Worm (Caenorhabditis elegans): Measurements from ENCODE around the gene egl-27.

The egl-27 gene

DNA sequence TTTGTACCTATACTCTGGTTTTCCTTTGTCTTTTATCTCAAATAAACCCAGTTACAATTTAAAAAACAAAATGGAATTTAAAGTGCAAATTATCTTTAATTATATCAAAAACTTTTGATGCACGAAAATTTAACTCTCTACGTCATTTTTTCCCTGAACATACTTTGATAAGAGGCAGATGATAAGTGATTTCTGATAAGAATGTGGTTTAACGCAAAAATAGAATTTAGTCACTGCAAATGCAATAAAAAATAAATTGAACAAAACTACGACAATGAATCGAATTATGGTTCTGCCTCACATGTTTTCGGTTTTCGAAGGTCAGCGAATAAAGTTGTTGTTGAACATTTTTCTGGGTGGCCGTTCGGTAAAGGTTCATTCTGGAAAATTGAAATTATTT is 13.0 kb upstream of the egl-27 start (continued):
- TF ChIP-seq lin-13 (GFP tag; optimal IDR thresholded peaks at IDR 0.05) (no peak), madf-9 (GFP tag; conservative IDR thresholded peaks at IDR 0.05) (no peak), tag-97 (GFP tag; IDR thresholded peaks at IDR 0.05) (no peak), nhr-25 (tag; optimal IDR thresholded peaks at IDR 0.05; ENCODE audit: borderline replicate concordance, insufficient read depth) (no peak), dve-1 (tag; optimal IDR thresholded peaks at IDR 0.05; ENCODE audit: insufficient read depth) (peak; percentile 32), lir-3 (tag; optimal IDR thresholded peaks at IDR 0.05) (no peak), mep-1 (tag; optimal IDR thresholded peaks at IDR 0.05) (no peak), duxl-1 (tag; optimal IDR thresholded peaks at IDR 0.05; ENCODE audit: poor library complexity) (no peak), sdz-12 (GFP tag; optimal IDR thresholded peaks at IDR 0.05) (no peak), ceh-44 (GFP tag; IDR thresholded peaks at IDR 0.05) (no peak), mdt-29 (GFP tag; IDR thresholded peaks at IDR 0.05) (no peak), zag-1 (tag; optimal IDR thresholded peaks at IDR 0.05) (no peak), R02D3.7 (tag; optimal IDR thresholded peaks at IDR 0.05) (no peak), nhr-76 (tag; optimal IDR thresholded peaks at IDR 0.05) (no peak), lin-1 (GFP tag; IDR thresholded peaks at IDR 0.05) (no peak), mxl-2 (GFP tag; conservative IDR thresholded peaks at IDR 0.05) (no peak), daf-8 (GFP tag; IDR thresholded peaks at IDR 0.05) (no peak), jun-1 (tag; optimal IDR thresholded peaks at IDR 0.05) (no peak), Y75B8A.6 (GFP tag; IDR thresholded peaks at IDR 0.05) (no peak), hlh-11 (tag; optimal IDR thresholded peaks at IDR 0.05) (peak; percentile 15), hlh-30 (tag; optimal IDR thresholded peaks at IDR 0.05; ENCODE audit: insufficient read depth) (no peak), set-16 (GFP tag; IDR thresholded peaks at IDR 0.05) (no peak), ceh-62 (tag; optimal IDR thresholded peaks at IDR 0.05) (no peak), gei-8 (GFP tag; optimal IDR thresholded peaks at IDR 0.05) (no peak), zfp-3 (GFP tag; conservative IDR thresholded peaks at IDR 0.05) (no peak), mxl-3 (GFP tag; optimal IDR thresholded peaks at IDR 0.05) (no peak), dmd-9 (GFP tag; IDR thresholded peaks at IDR 0.05) (no peak), ztf-11 (tag; optimal IDR thresholded peaks at IDR 0.05) (no peak), ZK337.2 (GFP tag; IDR thresholded peaks at IDR 0.05) (no peak), lin-15B (tag; optimal IDR thresholded peaks at IDR 0.05) (no peak), aly-2 (tag; optimal IDR thresholded peaks at IDR 0.05) (no peak), ceh-82 (tag; optimal IDR thresholded peaks at IDR 0.05) (no peak), ctbp-1 (GFP tag; IDR thresholded peaks at IDR 0.05) (no peak), saeg-2 (GFP tag; IDR thresholded peaks at IDR 0.05) (no peak), nhr-237 (tag; optimal IDR thresholded peaks at IDR 0.05) (no peak), snpc-1.2 (GFP tag; IDR thresholded peaks at IDR 0.05) (no peak), unc-39 (tag; optimal IDR thresholded peaks at IDR 0.05) (no peak), fos-1 (tag; optimal IDR thresholded peaks at IDR 0.05) (no peak), aha-1 (tag) (no peak), T20F7.1 (GFP tag; optimal IDR thresholded peaks at IDR 0.05) (no peak), spr-3 (GFP tag; optimal IDR thresholded peaks at IDR 0.05) (no peak), daf-16 (GFP tag; optimal IDR thresholded peaks at IDR 0.05) (no peak), daf-16 (tag; optimal IDR thresholded peaks at IDR 0.05) (peak; percentile 61), daf-12 (tag; optimal IDR thresholded peaks at IDR 0.05) (no peak), ZK546.5 (tag; optimal IDR thresholded peaks at IDR 0.05) (no peak), fkh-10 (GFP tag; optimal IDR thresholded peaks at IDR 0.05) (peak; percentile 35)

Data from whole organism, L4 larva.